Worm (Caenorhabditis elegans) whole organism, young adult: Measurements from ENCODE around the gene cyp-13A3.

Experiments used
- C17E4.6 ChIP-seq: fragments of 200-800 bp; sonication (Bioruptor generic); IDR thresholded peaks from 2 replicates; pipeline ENCODE4 v1.3.6; 2022; ENCODE audit warnings: missing genetic modification reagents, missing genetic modification characterization, missing compliant biosample characterization
- F10E7.11 ChIP-seq: sonication (generic microtip); optimal IDR thresholded peaks from 2 replicates; lab custom pipeline; 2017; ENCODE audit warnings: mild to moderate bottlenecking, missing genetic modification characterization, moderate library complexity, missing compliant biosample characterization
- egl-44 ChIP-seq: fragments of 200-800 bp; sonication (Bioruptor generic); IDR thresholded peaks from 2 replicates; pipeline ENCODE4 v1.3.6; 2022; ENCODE audit warnings: missing genetic modification reagents, missing genetic modification characterization, missing compliant biosample characterization
- nhr-27 ChIP-seq: fragments of 200-800 bp; sonication (Bioruptor generic); optimal IDR thresholded peaks from 2 replicates; lab custom pipeline; 2018; ENCODE audit warnings: mild to moderate bottlenecking, missing genetic modification characterization, moderate library complexity, missing compliant biosample characterization
- pbrm-1 ChIP-seq: fragments of 200-800 bp; sonication (Bioruptor generic); IDR thresholded peaks from 2 replicates; pipeline ENCODE4 v1.3.6; 2022; ENCODE audit warnings: missing genetic modification reagents, missing genetic modification characterization, missing compliant biosample characterization

- no peak for TF ChIP-seq pbrm-1 (GFP tag; lab: Robert Waterston, UW)
- TF ChIP-seq F10E7.11 (tag; lab: Kevin White, UChicago), result no peak
- TF ChIP-seq egl-44 (GFP tag; lab: Robert Waterston, UW), result no peak
- TF ChIP-seq nhr-27, result no peak
- TF ChIP-seq C17E4.6 (GFP tag; lab: Robert Waterston, UW), result no peak
These were observed 35.4 kb upstream of the cyp-13A3 start for ce11 chrII:9828502-9828901.
